Fruit fly (Drosophila melanogaster): ENCODE results near the gene laf.

DNA sequence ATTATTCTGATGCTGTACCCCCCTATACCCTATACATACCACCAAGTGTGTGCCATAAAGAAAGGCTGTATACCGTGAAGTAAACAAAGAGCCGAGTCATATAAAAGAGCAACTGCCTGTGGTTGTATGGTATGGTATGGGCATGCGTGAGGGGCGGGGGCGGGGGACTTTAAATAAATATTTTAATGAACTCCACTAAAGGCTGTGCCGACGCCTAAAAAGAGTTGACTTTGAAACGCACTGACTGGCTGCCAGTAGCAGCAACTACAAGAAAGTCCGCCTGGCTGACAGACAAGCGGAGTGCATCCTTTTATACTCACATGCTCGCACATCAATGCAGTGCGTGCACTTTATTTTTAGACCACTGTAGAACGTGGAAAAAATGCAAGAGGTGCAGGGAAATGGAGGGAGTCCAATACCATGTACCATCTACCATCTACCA lies 36.1 kb upstream of the laf start:
- no peak for TF ChIP-seq CG8478 (optimal IDR thresholded peaks at IDR 0.05)
- TF ChIP-seq CTCF (optimal IDR thresholded peaks at IDR 0.05) = no peak

Measured in S2 (cell line).